Worm (Caenorhabditis elegans) whole organism, L2 larva: ENCODE measurements around the gene srt-38.

ENCODE experiments used
- blmp-1 ChIP-seq: sonication (generic microtip); optimal IDR thresholded peaks from 2 replicates; lab custom pipeline; 2017; ENCODE audit warnings: missing genetic modification characterization, mild to moderate bottlenecking, missing compliant biosample characterization, antibody characterized with exemption, moderate library complexity; ENCODE audit not compliant: insufficient read depth
- dmd-4 ChIP-seq: sonication (generic microtip); optimal IDR thresholded peaks from 2 replicates; lab custom pipeline; 2017; ENCODE audit warnings: missing biosample characterization, missing genetic modification characterization
- elt-3 ChIP-seq: sonication (generic microtip); optimal IDR thresholded peaks from 2 replicates; lab custom pipeline; 2017; ENCODE audit warnings: missing biosample characterization, missing genetic modification characterization
- lin-39 ChIP-seq: fragments of 150-350 bp; optimal IDR thresholded peaks from 2 replicates; lab custom pipeline; 2014; ENCODE audit warnings: missing biosample characterization, missing genetic modification reagents, missing genetic modification characterization
- sma-9 ChIP-seq, 2 experiments: fragments of 150-350 bp in 1 of 2; sonication (generic microtip) in 1 of 2; optimal IDR thresholded peaks; 2 replicates each; lab custom pipeline; 2014 to 2016; ENCODE audit warnings: missing genetic modification characterization in 2 of 2, mild to moderate bottlenecking in 1 of 2, missing biosample characterization in 1 of 2, missing compliant biosample characterization in 1 of 2, missing genetic modification reagents in 1 of 2, moderate library complexity in 1 of 2
- unc-62 ChIP-seq: fragments of 150-350 bp; optimal IDR thresholded peaks from 2 replicates; lab custom pipeline; 2014; ENCODE audit warnings: missing biosample characterization, missing genetic modification reagents, missing genetic modification characterization
- ztf-11 ChIP-seq: sonication (generic microtip); optimal IDR thresholded peaks from 2 replicates; lab custom pipeline; 2017; ENCODE audit warnings: missing biosample characterization, missing genetic modification characterization

- no peak for TF ChIP-seq lin-39 (tag; lab: Kevin White, UChicago)
- no peak for TF ChIP-seq dmd-4 (tag; lab: Kevin White, UChicago)
- TF ChIP-seq elt-3 (tag; lab: Kevin White, UChicago), result no peak
- TF ChIP-seq sma-9 (GFP tag; optimal IDR thresholded peaks at IDR 0.05; lab: Kevin White, UChicago), result no peak
- no peak for TF ChIP-seq sma-9 (tag; optimal IDR thresholded peaks at IDR 0.05; lab: Kevin White, UChicago)
- no peak for TF ChIP-seq unc-62
- TF ChIP-seq blmp-1 (tag; lab: Kevin White, UChicago), result no peak
- TF ChIP-seq ztf-11 (tag; lab: Kevin White, UChicago), result no peak
Measured at ce11 chrV:4240292-4240691, 30.9 kb downstream of the srt-38 start, which contains the start of gene srh-204.
